Fruit fly (Drosophila melanogaster) whole organism, adult: ENCODE measurements around the gene Usp1.

ENCODE experiments used
- CG11617 ChIP-seq: fragments of 200-800 bp; sonication (Bioruptor generic); optimal IDR thresholded peaks from 2 replicates; lab custom pipeline; 2017; ENCODE audit warnings: mild to moderate bottlenecking, missing biosample characterization, missing genetic modification reagents, missing genetic modification characterization
- CG12768 ChIP-seq: fragments of 200-800 bp; sonication (Bioruptor generic); optimal IDR thresholded peaks from 2 replicates; lab custom pipeline; 2017; ENCODE audit warnings: missing biosample characterization, missing genetic modification characterization, mild to moderate bottlenecking, moderate library complexity, missing genetic modification reagents
- CG14711 ChIP-seq: fragments of 200-800 bp; sonication (Bioruptor generic); optimal IDR thresholded peaks from 2 replicates; lab custom pipeline; 2018; ENCODE audit warnings: missing biosample characterization, mild to moderate bottlenecking, missing genetic modification characterization, moderate library complexity
- CG1620 ChIP-seq: fragments of 200-800 bp; sonication (Bioruptor generic); optimal IDR thresholded peaks from 2 replicates; lab custom pipeline; 2016; ENCODE audit warnings: missing biosample characterization, missing genetic modification characterization
- CG33017 ChIP-seq: fragments of 200-800 bp; sonication (Bioruptor generic); optimal IDR thresholded peaks from 2 replicates; lab custom pipeline; 2018; ENCODE audit warnings: missing biosample characterization, mild to moderate bottlenecking, missing genetic modification characterization, moderate library complexity
- CG5204 ChIP-seq: fragments of 200-800 bp; sonication (Bioruptor generic); optimal IDR thresholded peaks from 2 replicates; lab custom pipeline; 2016; ENCODE audit warnings: missing biosample characterization, missing genetic modification characterization
- CG7045 ChIP-seq: fragments of 200-800 bp; sonication (Bioruptor generic); optimal IDR thresholded peaks from 2 replicates; lab custom pipeline; 2017; ENCODE audit warnings: missing biosample characterization, mild to moderate bottlenecking, missing genetic modification characterization
- CG7101 ChIP-seq: fragments of 200-800 bp; sonication (Bioruptor generic); optimal IDR thresholded peaks from 2 replicates; lab custom pipeline; 2018; ENCODE audit warnings: missing biosample characterization, mild to moderate bottlenecking, missing genetic modification characterization, moderate library complexity
- Clk ChIP-seq: fragments of 200-800 bp; sonication (Bioruptor generic); optimal IDR thresholded peaks from 2 replicates; lab custom pipeline; 2017; ENCODE audit warnings: missing biosample characterization, missing genetic modification characterization
- Crg-1 ChIP-seq: fragments of 200-800 bp; sonication (Bioruptor generic); optimal IDR thresholded peaks from 2 replicates; lab custom pipeline; 2016; ENCODE audit warnings: missing biosample characterization, missing genetic modification characterization
- Hr96 ChIP-seq: fragments of 200-800 bp; sonication (Bioruptor generic); optimal IDR thresholded peaks from 2 replicates; lab custom pipeline; 2016; ENCODE audit warnings: missing biosample characterization, missing genetic modification characterization
- Mnt ChIP-seq: fragments of 200-800 bp; sonication (Bioruptor generic); optimal IDR thresholded peaks from 2 replicates; lab custom pipeline; 2016; ENCODE audit warnings: missing biosample characterization, mild to moderate bottlenecking, missing genetic modification characterization
- bab1 ChIP-seq: fragments of 200-800 bp; sonication (Bioruptor generic); optimal IDR thresholded peaks from 3 replicates; lab custom pipeline; 2019; ENCODE audit warnings: missing biosample characterization, mild to moderate bottlenecking, missing genetic modification characterization, moderate library complexity
- cic ChIP-seq: fragments of 200-800 bp; sonication (Bioruptor generic); optimal IDR thresholded peaks from 2 replicates; lab custom pipeline; 2017; ENCODE audit warnings: missing biosample characterization, mild to moderate bottlenecking, missing genetic modification characterization, moderate library complexity
- cnc ChIP-seq, 2 experiments: fragments of >200 bp; optimal IDR thresholded peaks; 2 replicates each; lab custom pipeline; 2017
- kay ChIP-seq: fragments of 200-800 bp; sonication (Bioruptor generic); peaks from one replicate; lab custom pipeline; 2016; ENCODE audit warnings: missing biosample characterization, missing genetic modification characterization, borderline replicate concordance
- ovo ChIP-seq: fragments of 200-800 bp; sonication (Bioruptor generic); optimal IDR thresholded peaks from 2 replicates; lab custom pipeline; 2016; ENCODE audit warnings: missing biosample characterization, missing genetic modification characterization
- pad ChIP-seq: fragments of 200-800 bp; sonication (Bioruptor generic); optimal IDR thresholded peaks from 3 replicates; lab custom pipeline; 2017; ENCODE audit warnings: missing biosample characterization, missing genetic modification characterization, mild to moderate bottlenecking, moderate library complexity, missing genetic modification reagents
- tj ChIP-seq: fragments of 200-800 bp; sonication (Bioruptor generic); optimal IDR thresholded peaks from 3 replicates; lab custom pipeline; 2017; ENCODE audit warnings: missing biosample characterization, mild to moderate bottlenecking, missing genetic modification characterization, moderate library complexity
- toe ChIP-seq: fragments of 200-800 bp; sonication (Bioruptor generic); optimal IDR thresholded peaks from 2 replicates; lab custom pipeline; 2016; ENCODE audit warnings: missing biosample characterization, missing genetic modification characterization

The Usp1 gene

DNA sequence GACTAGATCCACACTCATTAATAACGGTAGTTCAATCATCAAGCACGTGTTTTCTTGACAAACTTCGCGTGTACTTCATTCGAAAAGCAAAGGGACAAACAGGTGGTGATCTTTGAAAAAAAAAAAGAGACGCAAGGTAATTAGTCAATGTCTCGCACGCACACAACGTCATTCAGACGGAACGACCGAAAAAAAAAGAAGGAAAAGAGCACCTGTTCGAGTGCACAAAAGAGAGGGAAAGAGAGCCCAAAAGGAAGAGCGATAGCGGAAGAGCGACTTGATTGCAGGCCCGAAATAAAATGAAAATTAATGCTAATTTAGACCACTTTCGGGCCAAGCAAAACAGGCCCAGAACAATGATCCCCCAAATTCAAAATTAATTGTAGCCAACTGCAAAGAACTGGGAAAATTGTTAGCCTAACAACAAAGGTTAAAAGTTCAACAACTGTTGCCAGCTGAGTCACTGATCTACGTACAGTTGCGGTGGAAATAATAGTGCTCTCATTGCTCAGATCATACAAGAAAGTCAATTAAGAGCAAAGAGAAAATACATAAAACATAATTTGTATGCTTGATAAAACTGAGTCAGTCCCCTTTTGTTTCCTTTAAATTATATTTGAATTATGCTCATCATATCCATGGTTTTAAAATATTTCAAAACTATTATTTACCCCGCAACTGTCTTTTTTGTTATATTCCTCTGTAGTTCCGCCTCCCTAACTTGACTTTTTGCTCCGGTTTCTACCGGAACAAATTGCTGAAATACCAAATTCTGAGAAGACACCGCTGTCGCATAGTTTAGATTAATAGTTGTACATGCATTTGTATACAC lies 13.1 kb upstream of the Usp1 start:
- no peak for TF ChIP-seq kay (GFP tag; lab: Kevin White, UChicago)
- TF ChIP-seq CG33017, result peak; percentile 27

DNA sequence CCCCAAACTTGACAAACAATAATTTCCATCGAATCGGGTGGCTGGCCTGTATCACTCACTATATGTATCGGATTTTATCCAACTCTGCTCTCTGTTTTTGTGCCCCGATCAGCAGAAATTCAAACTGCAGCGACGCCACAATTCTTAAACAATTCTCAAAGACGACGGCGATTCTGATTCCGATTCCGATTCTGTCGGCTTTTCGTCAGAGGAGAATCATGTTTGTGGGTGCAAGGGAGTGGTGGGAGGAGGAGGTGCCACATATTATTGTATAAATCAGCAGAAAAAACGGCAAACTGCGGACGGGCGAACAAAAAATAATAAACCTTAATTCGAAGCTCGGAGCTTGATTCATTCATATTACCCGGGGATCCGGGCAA lies 12.5 kb upstream of the Usp1 start:
- TF ChIP-seq CG12768 (no peak), tj (GFP tag; lab: Kevin White, UChicago) (peak; percentile 99), bab1 (no peak), CG1620 (GFP tag; lab: Kevin White, UChicago) (no peak)

DNA sequence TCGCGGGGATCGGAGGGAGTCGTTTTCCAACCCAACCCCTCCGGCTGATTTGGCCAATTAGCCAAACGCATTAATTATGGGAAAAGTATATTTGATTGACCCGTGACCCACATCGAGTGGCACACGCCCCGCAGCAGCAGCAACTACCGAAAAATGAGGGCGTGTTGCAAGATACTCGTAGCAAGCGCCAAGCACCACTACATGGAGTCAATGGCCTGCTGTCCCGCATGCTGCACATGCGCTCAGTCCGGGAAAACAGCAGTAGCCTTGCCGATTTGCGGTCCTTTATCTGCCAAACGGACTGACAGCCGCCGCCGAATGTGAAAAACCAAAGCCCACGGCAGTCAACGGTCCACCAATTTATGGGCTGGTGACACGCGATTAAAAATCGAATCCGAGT lies 11.7 kb upstream of the Usp1 start:
- no peak for TF ChIP-seq cnc (optimal IDR thresholded peaks at IDR 0.05; lab: Kevin White, UChicago)
- TF ChIP-seq Hr96 (GFP tag; lab: Kevin White, UChicago), result no peak
- TF ChIP-seq kay (GFP tag; lab: Kevin White, UChicago), result no peak
- no peak for TF ChIP-seq CG14711 (tag; lab: Kevin White, UChicago)
- no peak for TF ChIP-seq CG11617
- no peak for TF ChIP-seq Mnt (GFP tag; lab: Kevin White, UChicago)
- no peak for TF ChIP-seq pad
- no peak for TF ChIP-seq CG5204 (GFP tag; lab: Kevin White, UChicago)

DNA sequence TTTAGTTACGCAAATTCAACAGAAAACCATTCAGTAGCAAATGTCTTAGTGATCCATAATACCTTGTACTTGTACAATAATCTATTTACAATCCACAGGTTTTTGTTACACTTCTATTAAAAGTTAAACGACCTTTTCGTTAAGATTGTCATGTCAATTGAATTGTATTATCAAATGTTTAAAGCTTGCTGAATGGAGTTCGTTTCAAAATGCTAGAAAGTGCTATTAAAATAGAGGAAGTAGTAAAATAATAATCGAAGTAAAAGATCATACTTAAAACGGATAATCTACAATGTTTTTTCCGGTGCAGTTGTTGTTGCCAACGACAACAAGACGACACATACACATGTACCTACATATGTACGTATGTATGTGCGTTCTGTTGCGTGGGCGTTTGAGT lies 11.0 kb upstream of the Usp1 start:
- no peak for TF ChIP-seq bab1
- no peak for TF ChIP-seq CG1620 (GFP tag; lab: Kevin White, UChicago)
- no peak for TF ChIP-seq cnc (optimal IDR thresholded peaks at IDR 0.05; lab: Kevin White, UChicago)
- no peak for TF ChIP-seq kay (GFP tag; lab: Kevin White, UChicago)
- TF ChIP-seq CG33017, result no peak
- no peak for TF ChIP-seq Crg-1 (GFP tag; lab: Kevin White, UChicago)
- no peak for TF ChIP-seq CG12768
- no peak for TF ChIP-seq CG7101 (tag; lab: Kevin White, UChicago)
- no peak for TF ChIP-seq CG7045
- TF ChIP-seq Clk (GFP tag; lab: Kevin White, UChicago), result no peak
- no peak for TF ChIP-seq CG14711 (tag; lab: Kevin White, UChicago)
- no peak for TF ChIP-seq cic
- TF ChIP-seq Hr96 (GFP tag; lab: Kevin White, UChicago), result no peak
- TF ChIP-seq toe (GFP tag; lab: Kevin White, UChicago), result no peak
- TF ChIP-seq pad, result no peak
- TF ChIP-seq CG5204 (GFP tag; lab: Kevin White, UChicago), result no peak
- no peak for TF ChIP-seq Mnt (GFP tag; lab: Kevin White, UChicago)
- no peak for TF ChIP-seq CG11617

DNA sequence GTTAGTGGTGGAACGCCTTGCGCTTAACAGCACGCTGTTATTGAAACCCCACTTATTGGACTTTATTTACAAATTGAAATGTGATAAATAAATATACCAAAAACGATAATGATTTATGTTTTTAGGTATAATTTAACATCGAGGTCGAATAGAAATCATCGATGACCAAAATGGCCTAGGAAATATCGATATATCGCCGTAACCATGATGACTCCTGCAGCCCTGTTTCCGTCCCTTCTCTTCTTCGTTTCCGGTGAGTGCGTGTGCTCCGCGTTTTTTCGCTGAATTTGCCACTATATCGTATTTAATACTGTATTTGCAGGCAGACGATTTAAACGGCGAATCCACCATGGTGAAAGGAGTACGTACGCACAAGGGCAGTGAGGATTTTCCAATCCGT lies 9.0 kb upstream of the Usp1 start, which contains the start of gene eEF1gamma:
eEF1gamma (plus strand) TSS at position 225 of the 400 bp plus-strand sequence.
- TF ChIP-seq CG11617 (peak; percentile 97), ovo (GFP tag; lab: Kevin White, UChicago) (peak; percentile 95), CG7101 (tag; lab: Kevin White, UChicago) (peak; percentile 94), CG14711 (tag; lab: Kevin White, UChicago) (peak; percentile 80), tj (GFP tag; lab: Kevin White, UChicago) (peak; percentile 87), CG33017 (peak; percentile 84), kay (GFP tag; lab: Kevin White, UChicago) (no peak), CG7045 (peak; percentile 95), cic (peak; percentile 73), CG12768 (peak; percentile 93), Clk (GFP tag; lab: Kevin White, UChicago) (peak; percentile 87), CG5204 (GFP tag; lab: Kevin White, UChicago) (peak; percentile 93), pad (peak; percentile 88), Crg-1 (GFP tag; lab: Kevin White, UChicago) (peak; percentile 97), CG1620 (GFP tag; lab: Kevin White, UChicago) (peak; percentile 95), bab1 (peak; percentile 96), toe (GFP tag; lab: Kevin White, UChicago) (peak; percentile 92), Mnt (GFP tag; lab: Kevin White, UChicago) (peak; percentile 93), Hr96 (GFP tag; lab: Kevin White, UChicago) (peak; percentile 96), cnc (optimal IDR thresholded peaks at IDR 0.05; lab: Kevin White, UChicago) (no peak)

DNA sequence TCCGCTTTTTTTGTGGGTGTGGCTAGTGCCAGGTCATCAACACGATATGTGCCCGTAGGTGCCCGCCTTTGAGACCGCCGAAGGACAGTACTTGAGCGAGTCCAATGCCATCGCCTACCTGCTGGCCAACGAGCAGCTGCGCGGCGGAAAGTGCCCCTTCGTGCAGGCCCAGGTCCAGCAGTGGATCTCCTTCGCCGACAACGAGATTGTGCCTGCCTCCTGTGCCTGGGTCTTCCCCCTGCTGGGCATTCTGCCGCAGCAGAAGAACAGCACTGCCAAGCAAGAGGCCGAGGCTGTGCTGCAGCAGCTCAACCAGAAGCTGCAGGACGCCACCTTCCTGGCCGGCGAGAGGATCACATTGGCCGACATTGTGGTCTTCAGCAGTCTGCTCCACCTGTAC lies 8.4 kb upstream of the Usp1 start:
- TF ChIP-seq tj (GFP tag; lab: Kevin White, UChicago) (no peak), CG1620 (GFP tag; lab: Kevin White, UChicago) (no peak), Mnt (GFP tag; lab: Kevin White, UChicago) (no peak), ovo (GFP tag; lab: Kevin White, UChicago) (no peak), CG11617 (no peak), bab1 (no peak), CG14711 (tag; lab: Kevin White, UChicago) (no peak), CG7101 (tag; lab: Kevin White, UChicago) (no peak), Hr96 (GFP tag; lab: Kevin White, UChicago) (no peak), Crg-1 (GFP tag; lab: Kevin White, UChicago) (no peak), pad (no peak)

DNA sequence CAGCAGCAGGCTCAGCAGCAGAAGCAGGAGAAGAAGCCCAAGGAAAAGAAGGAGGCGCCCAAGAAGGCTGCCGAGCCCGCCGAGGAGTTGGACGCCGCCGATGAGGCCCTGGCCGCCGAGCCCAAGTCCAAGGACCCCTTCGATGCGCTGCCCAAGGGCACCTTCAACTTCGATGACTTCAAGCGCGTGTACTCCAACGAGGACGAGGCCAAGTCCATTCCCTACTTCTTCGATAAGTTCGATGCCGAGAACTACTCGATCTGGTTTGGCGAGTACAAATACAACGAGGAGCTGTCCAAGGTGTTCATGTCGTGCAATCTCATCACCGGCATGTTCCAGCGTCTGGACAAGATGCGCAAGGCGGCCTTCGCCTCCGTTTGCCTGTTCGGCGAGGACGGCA lies 7.8 kb upstream of the Usp1 start:
- no peak for TF ChIP-seq Hr96 (GFP tag; lab: Kevin White, UChicago)
- TF ChIP-seq bab1, result no peak
- TF ChIP-seq ovo (GFP tag; lab: Kevin White, UChicago), result no peak
- TF ChIP-seq cic, result no peak
- TF ChIP-seq kay (GFP tag; lab: Kevin White, UChicago), result no peak
- TF ChIP-seq Mnt (GFP tag; lab: Kevin White, UChicago), result no peak
- TF ChIP-seq CG11617, result no peak
- TF ChIP-seq CG7045, result no peak
- no peak for TF ChIP-seq pad
- TF ChIP-seq toe (GFP tag; lab: Kevin White, UChicago), result no peak
- TF ChIP-seq Crg-1 (GFP tag; lab: Kevin White, UChicago), result no peak
- no peak for TF ChIP-seq CG5204 (GFP tag; lab: Kevin White, UChicago)
- TF ChIP-seq tj (GFP tag; lab: Kevin White, UChicago), result no peak
- no peak for TF ChIP-seq CG33017
- TF ChIP-seq CG1620 (GFP tag; lab: Kevin White, UChicago), result no peak
- no peak for TF ChIP-seq CG14711 (tag; lab: Kevin White, UChicago)
- TF ChIP-seq CG7101 (tag; lab: Kevin White, UChicago), result no peak
- TF ChIP-seq Clk (GFP tag; lab: Kevin White, UChicago), result no peak
